Fruit fly (Drosophila melanogaster): ENCODE measurements around the gene CG34447.
A peak's percentile ranks its signal among the peaks of the same experiment; 100 is the strongest.

CG34447 gene

dm6 chr2L:2420490-2420889 lies 677 bp upstream of the CG34447 start, which contains the start of gene CG9886 (continued):
- TF ChIP-seq CG4730 (GFP tag; IDR thresholded peaks at IDR 0.05): no peak
- TF ChIP-seq btn (GFP tag; optimal IDR thresholded peaks at IDR 0.05): no peak
- TF ChIP-seq knrl (GFP tag; IDR thresholded peaks at IDR 0.05; ENCODE audit: partially characterized antibody): peak; percentile 26; the same call in 1 of the 3 replicates
- peak; percentile 68 for TF ChIP-seq CG4424 (GFP tag; optimal IDR thresholded peaks at IDR 0.05)
- no peak for TF ChIP-seq CG11085 (GFP tag; IDR thresholded peaks at IDR 0.05)
- peak; percentile 8 for TF ChIP-seq D19B (GFP tag; optimal IDR thresholded peaks at IDR 0.05)
- peak; percentile 32; the same call in 1 of the 2 replicates for TF ChIP-seq sim (GFP tag; IDR thresholded peaks at IDR 0.05)
- TF ChIP-seq CG3281 (GFP tag; optimal IDR thresholded peaks at IDR 0.05): peak; percentile 52
- TF ChIP-seq shn (GFP tag; optimal IDR thresholded peaks at IDR 0.05): no peak
- TF ChIP-seq eyg (GFP tag; optimal IDR thresholded peaks at IDR 0.05): no peak
- TF ChIP-seq bcd (GFP tag; optimal IDR thresholded peaks at IDR 0.05): peak; percentile 57
- TF ChIP-seq Ssrp (tag; optimal IDR thresholded peaks at IDR 0.05): peak; percentile 67
- peak; percentile 67 for TF ChIP-seq tin (GFP tag; optimal IDR thresholded peaks at IDR 0.05)
- TF ChIP-seq HLH3B (GFP tag; IDR thresholded peaks at IDR 0.05): peak; percentile 18; the same call in 1 of the 2 replicates
- TF ChIP-seq trem (tag; optimal IDR thresholded peaks at IDR 0.05): peak; percentile 82
- TF ChIP-seq CG17385 (GFP tag; optimal IDR thresholded peaks at IDR 0.05): peak; percentile 45
- peak in 1 of 2 experiments; percentile 6 for TF ChIP-seq tll (GFP tag; optimal IDR thresholded peaks at IDR 0.05)
- peak; percentile 87 for TF ChIP-seq CG12391 (tag; optimal IDR thresholded peaks at IDR 0.05)
- peak; percentile 70 for TF ChIP-seq nerfin-1 (tag; optimal IDR thresholded peaks at IDR 0.05)
- peak; percentile 3 for TF ChIP-seq NC2α (GFP tag; optimal IDR thresholded peaks at IDR 0.05)
- TF ChIP-seq CG6854 (GFP tag; optimal IDR thresholded peaks at IDR 0.05): peak; percentile 22
- TF ChIP-seq ci (GFP tag; IDR thresholded peaks at IDR 0.05): 0 out of 3 replicates have a peak, but pooled peaks have one; percentile 48
- TF ChIP-seq CG3065 (GFP tag; optimal IDR thresholded peaks at IDR 0.05): peak; percentile 35
- no peak for TF ChIP-seq hkb (optimal IDR thresholded peaks at IDR 0.05)
- peak; percentile 68 for TF ChIP-seq hkb (GFP tag; IDR thresholded peaks at IDR 0.05)
- peak; percentile 85 for TF ChIP-seq CG2712 (tag; optimal IDR thresholded peaks at IDR 0.05)
- no peak for TF ChIP-seq gcm2 (GFP tag; optimal IDR thresholded peaks at IDR 0.05)
- TF ChIP-seq CG10267 (tag; optimal IDR thresholded peaks at IDR 0.05): peak; percentile 73
- TF ChIP-seq CG7271 (tag; optimal IDR thresholded peaks at IDR 0.05): peak; percentile 14
- no peak for TF ChIP-seq CG2889 (GFP tag; IDR thresholded peaks at IDR 0.05)
- TF ChIP-seq exex (tag; optimal IDR thresholded peaks at IDR 0.05): peak; percentile 10
- peak; percentile 33 for TF ChIP-seq CG4820 (GFP tag; optimal IDR thresholded peaks at IDR 0.05)
- peak; percentile 56 for TF ChIP-seq az2 (GFP tag; optimal IDR thresholded peaks at IDR 0.05)
- TF ChIP-seq BEAF-32 (GFP tag; optimal IDR thresholded peaks at IDR 0.05): peak; percentile 21
- peak; percentile 44 for TF ChIP-seq Vsx1 (GFP tag; optimal IDR thresholded peaks at IDR 0.05)
- TF ChIP-seq YL-1 (GFP tag; optimal IDR thresholded peaks at IDR 0.05): peak; percentile 30
- TF ChIP-seq sens (GFP tag): peak; percentile 86
- peak; percentile 56 for TF ChIP-seq CG12155 (GFP tag; optimal IDR thresholded peaks at IDR 0.05)
- peak; percentile 41 for TF ChIP-seq HHEX (GFP tag; optimal IDR thresholded peaks at IDR 0.05)
- TF ChIP-seq CG10366 (GFP tag; IDR thresholded peaks at IDR 0.05): peak; percentile 50
- TF ChIP-seq peb (GFP tag; IDR thresholded peaks at IDR 0.05): no peak
- TF ChIP-seq Hr3 (GFP tag; optimal IDR thresholded peaks at IDR 0.05): peak; percentile 54
- no peak; the same call in 2 of the 3 replicates for TF ChIP-seq ken (GFP tag; IDR thresholded peaks at IDR 0.05)
- peak; percentile 40 for TF ChIP-seq Jarid2 (GFP tag; optimal IDR thresholded peaks at IDR 0.05)
- TF ChIP-seq CHES-1-like (GFP tag; optimal IDR thresholded peaks at IDR 0.05): no peak
- TF ChIP-seq CG30431 (GFP tag; optimal IDR thresholded peaks at IDR 0.05): no peak
- peak; percentile 48 for TF ChIP-seq Six4 (GFP tag; optimal IDR thresholded peaks at IDR 0.05)
- TF ChIP-seq Deaf1 (tag; optimal IDR thresholded peaks at IDR 0.05): peak; percentile 44
- TF ChIP-seq grn (GFP tag; optimal IDR thresholded peaks at IDR 0.05): peak; percentile 51
- TF ChIP-seq Opbp (GFP tag; IDR thresholded peaks at IDR 0.05; ENCODE audit: partially characterized antibody): no peak
- peak; percentile 5 for TF ChIP-seq vfl (GFP tag; optimal IDR thresholded peaks at IDR 0.05)

All from whole organism, embryonic.